Worm (Caenorhabditis elegans): ENCODE measurements around the gene col-167.

Gene col-167

DNA sequence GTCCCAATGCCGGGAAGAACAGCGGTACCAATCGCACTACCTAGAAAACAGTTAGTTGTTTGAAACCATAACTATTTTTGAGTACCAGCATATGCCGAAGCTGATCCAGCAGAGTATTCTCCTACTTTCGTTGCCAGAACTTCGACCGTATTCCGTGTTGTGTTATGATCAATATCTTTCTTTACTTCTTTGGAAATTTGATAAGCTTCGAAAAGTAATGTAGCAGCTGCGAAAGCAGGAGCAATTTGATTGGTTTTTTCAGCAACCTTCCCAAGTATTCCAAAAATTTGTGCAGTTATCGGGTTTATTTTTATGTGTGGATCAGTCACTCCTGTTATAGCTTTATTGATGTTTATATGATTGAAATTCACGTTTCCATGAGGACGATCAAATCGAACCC is 36.8 kb downstream of the col-167 start:
- TF ChIP-seq ZK546.5 (tag; optimal IDR thresholded peaks at IDR 0.05) (no peak), nhr-6 (tag; optimal IDR thresholded peaks at IDR 0.05) (no peak)

DNA sequence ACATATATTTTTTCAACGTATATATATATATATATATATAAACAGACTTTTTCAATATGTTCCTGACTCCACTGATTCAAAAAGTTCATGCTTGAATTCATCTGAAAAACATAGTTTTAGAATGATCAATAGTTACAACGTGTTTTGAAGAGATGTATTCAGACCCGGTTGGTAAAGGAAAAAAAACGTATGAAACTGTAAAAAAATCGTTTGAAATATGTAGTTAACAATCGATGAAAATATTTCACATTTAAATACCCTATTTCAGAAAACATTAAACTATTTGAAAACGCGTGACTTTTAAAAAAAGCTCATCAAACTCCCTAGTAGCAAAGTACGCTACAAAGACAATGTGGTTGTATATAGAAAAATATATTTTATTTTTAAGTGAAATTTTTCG is 37.4 kb downstream of the col-167 start, which contains the start of gene C03B1.14:
TSS of gene C03B1.14 (minus strand) at position 101 of the 400 bp plus-strand sequence.
- no peak for TF ChIP-seq unc-39 (tag; optimal IDR thresholded peaks at IDR 0.05)
- TF ChIP-seq elt-1 (tag; optimal IDR thresholded peaks at IDR 0.05), result no peak
- no peak for TF ChIP-seq peb-1 (tag; optimal IDR thresholded peaks at IDR 0.05)
- TF ChIP-seq alr-1 (tag; optimal IDR thresholded peaks at IDR 0.05), result no peak
- no peak for TF ChIP-seq C34F6.9 (tag; optimal IDR thresholded peaks at IDR 0.05)
- TF ChIP-seq lin-11 (tag; optimal IDR thresholded peaks at IDR 0.05), result no peak
- no peak for TF ChIP-seq Y55F3AM.14 (GFP tag; optimal IDR thresholded peaks at IDR 0.05)
- TF ChIP-seq nhr-129 (tag; optimal IDR thresholded peaks at IDR 0.05), result no peak
- TF ChIP-seq nhr-77 (tag; optimal IDR thresholded peaks at IDR 0.05), result no peak
- no peak for TF ChIP-seq nhr-6 (tag; optimal IDR thresholded peaks at IDR 0.05)
- no peak for TF ChIP-seq nhr-21 (tag; optimal IDR thresholded peaks at IDR 0.05)
- no peak for TF ChIP-seq F13H6.1 (tag; optimal IDR thresholded peaks at IDR 0.05)
- TF ChIP-seq dmd-4 (tag; optimal IDR thresholded peaks at IDR 0.05), result no peak
- TF ChIP-seq ZK546.5 (tag; optimal IDR thresholded peaks at IDR 0.05), result no peak
- TF ChIP-seq sem-4 (tag; optimal IDR thresholded peaks at IDR 0.05), result no peak
- no peak for TF ChIP-seq nhr-23 (tag; optimal IDR thresholded peaks at IDR 0.05)
- TF ChIP-seq mdl-1 (tag; optimal IDR thresholded peaks at IDR 0.05), result no peak

DNA sequence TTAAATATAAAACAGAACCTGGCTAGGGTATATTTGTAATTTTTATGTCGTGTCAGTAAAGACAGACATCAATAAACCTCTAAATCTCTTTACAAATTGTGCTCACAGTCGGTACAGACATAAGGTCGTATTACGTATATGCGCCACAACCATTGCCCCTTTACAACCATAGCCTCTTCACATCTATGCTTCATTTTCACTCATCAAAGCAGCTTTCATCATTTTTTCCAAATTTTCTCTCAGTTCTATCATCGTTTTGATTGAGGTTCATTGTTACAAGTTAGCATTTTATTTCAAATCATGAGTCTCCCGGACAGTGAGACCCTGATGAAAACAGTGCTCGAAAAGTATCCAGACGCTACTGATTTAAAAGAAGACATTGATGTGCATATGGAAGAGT is 40.9 kb downstream of the col-167 start, which contains the start of gene C03B1.4:
TSS of gene C03B1.4 (plus strand) at position 301 of the 400 bp plus-strand sequence.
- TF ChIP-seq alr-1 (tag; optimal IDR thresholded peaks at IDR 0.05), result no peak
- TF ChIP-seq R02D3.7 (tag; optimal IDR thresholded peaks at IDR 0.05), result no peak
- no peak for TF ChIP-seq F13H6.1 (tag; optimal IDR thresholded peaks at IDR 0.05)

DNA sequence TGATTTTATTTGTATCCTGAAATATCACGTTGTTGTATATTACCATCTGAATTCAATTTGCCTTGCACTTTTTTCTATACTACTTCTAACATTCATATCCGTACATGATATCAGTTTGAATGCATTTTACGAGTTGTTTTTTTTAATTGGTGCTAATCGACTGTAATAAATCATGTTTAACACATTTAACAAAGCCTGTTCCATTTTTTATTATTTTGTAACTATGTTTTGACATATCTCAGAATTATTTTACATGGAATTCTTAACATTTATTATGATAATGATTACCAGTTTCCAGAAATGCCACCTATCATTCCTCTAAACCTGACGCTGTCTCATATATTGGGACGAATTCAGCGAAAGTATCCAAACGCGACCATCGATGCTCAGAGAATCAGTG is 42.4 kb downstream of the col-167 start, which contains the start of gene C03B1.3:
TSS of gene C03B1.3 (plus strand) at position 301 of the 400 bp plus-strand sequence.
- TF ChIP-seq peb-1 (tag; optimal IDR thresholded peaks at IDR 0.05), result no peak
- no peak for TF ChIP-seq sma-9 (GFP tag; optimal IDR thresholded peaks at IDR 0.05)
- no peak for TF ChIP-seq sma-9 (tag; optimal IDR thresholded peaks at IDR 0.05)

DNA sequence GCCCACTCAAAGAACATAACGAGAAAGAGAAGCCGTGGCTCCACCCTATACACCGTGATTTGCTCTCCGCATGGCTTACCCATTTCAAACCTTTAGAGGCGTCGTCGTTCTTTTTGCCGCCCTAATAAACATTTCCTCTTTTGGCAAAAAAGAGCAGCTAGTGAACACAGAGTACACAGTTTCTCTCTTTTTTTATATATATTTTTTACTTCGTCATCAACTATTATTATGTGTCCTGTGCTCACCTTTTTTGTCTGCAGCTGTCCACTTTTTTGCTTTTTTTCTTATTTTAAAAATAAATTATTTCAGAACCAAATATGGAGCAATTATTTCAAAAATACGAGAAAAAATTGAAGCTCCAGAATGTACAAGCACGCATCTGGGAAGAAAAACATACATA is 46.4 kb downstream of the col-167 start, which contains the start of gene C03B1.2:
TSS of gene C03B1.2 (plus strand) at position 301 of the 400 bp plus-strand sequence.
- TF ChIP-seq lin-39 (tag; optimal IDR thresholded peaks at IDR 0.05), result no peak
- no peak for TF ChIP-seq unc-62 (GFP tag; optimal IDR thresholded peaks at IDR 0.05)
- no peak for TF ChIP-seq blmp-1 (tag; optimal IDR thresholded peaks at IDR 0.05; ENCODE audit: insufficient read depth)
- TF ChIP-seq elt-1 (tag; optimal IDR thresholded peaks at IDR 0.05), result no peak
- TF ChIP-seq nhr-6 (tag; optimal IDR thresholded peaks at IDR 0.05), result no peak
- no peak for TF ChIP-seq zag-1 (tag; optimal IDR thresholded peaks at IDR 0.05)
- no peak for TF ChIP-seq aly-2 (tag; optimal IDR thresholded peaks at IDR 0.05)
- no peak for TF ChIP-seq nhr-237 (tag; optimal IDR thresholded peaks at IDR 0.05)
- TF ChIP-seq skn-1 (tag; optimal IDR thresholded peaks at IDR 0.05), result no peak
- TF ChIP-seq alr-1 (tag; optimal IDR thresholded peaks at IDR 0.05), result no peak
- TF ChIP-seq unc-39 (tag; optimal IDR thresholded peaks at IDR 0.05), result no peak
- no peak for TF ChIP-seq ceh-16 (tag; optimal IDR thresholded peaks at IDR 0.05)
- no peak for TF ChIP-seq unc-55 (GFP tag; optimal IDR thresholded peaks at IDR 0.05)
- TF ChIP-seq nhr-10 (tag; optimal IDR thresholded peaks at IDR 0.05), result no peak
- no peak for TF ChIP-seq mab-5 (tag; optimal IDR thresholded peaks at IDR 0.05)
- TF ChIP-seq sem-4 (tag; optimal IDR thresholded peaks at IDR 0.05), result no peak
- TF ChIP-seq ztf-1 (GFP tag; conservative IDR thresholded peaks at IDR 0.05), result no peak
